Worm (Caenorhabditis elegans) whole organism, L1 larva: Measurements from ENCODE around the gene T09D3.3.

Experiments
- lsy-2 ChIP-seq, 2 experiments: fragments of 150-350 bp; optimal IDR thresholded peaks; 2 replicates each; lab custom pipeline; 2014; ENCODE audit warnings: missing biosample characterization in 2 of 2, missing genetic modification characterization in 2 of 2
- nhr-11 ChIP-seq: fragments of 150-350 bp; optimal IDR thresholded peaks from 2 replicates; lab custom pipeline; 2014; ENCODE audit warnings: missing biosample characterization, missing genetic modification characterization
- nhr-12 ChIP-seq: sonication (generic microtip); optimal IDR thresholded peaks from 2 replicates; lab custom pipeline; 2017; ENCODE audit warnings: missing biosample characterization, missing genetic modification characterization
- unc-98 ChIP-seq: fragments of 200-800 bp; sonication (Bioruptor generic); IDR thresholded peaks from 2 replicates; pipeline ENCODE4 v1.3.6; 2022; ENCODE audit warnings: missing genetic modification characterization, missing compliant biosample characterization
- zag-1 ChIP-seq: fragments of 150-350 bp; optimal IDR thresholded peaks from 2 replicates; lab custom pipeline; 2014; ENCODE audit warnings: missing biosample characterization, missing genetic modification characterization
- zip-4 ChIP-seq: fragments of 200-800 bp; sonication (Bioruptor generic); optimal IDR thresholded peaks from 2 replicates; lab custom pipeline; 2018; ENCODE audit warnings: mild to moderate bottlenecking, missing genetic modification characterization, moderate library complexity, missing compliant biosample characterization

DNA sequence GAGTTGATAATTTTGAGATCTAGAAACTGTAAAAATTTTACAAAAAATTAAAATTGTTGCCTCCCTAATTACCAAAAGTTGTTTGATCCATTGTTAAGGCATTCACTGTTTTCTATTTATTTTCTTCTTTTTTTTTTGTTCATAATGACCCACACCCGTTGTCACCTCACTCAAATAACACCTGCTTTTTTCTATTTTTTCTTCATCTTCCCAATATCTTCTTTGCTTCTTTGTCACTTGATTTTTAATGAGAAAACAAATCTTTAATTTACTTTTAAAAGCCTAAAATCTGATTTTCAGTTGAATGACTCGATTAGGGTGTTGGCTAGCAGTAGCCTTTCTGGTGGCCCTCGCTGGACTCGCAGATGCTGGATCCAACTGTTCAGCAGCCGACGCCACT lies 46.0 kb downstream of the T09D3.3 start, which contains the start of gene ncx-2:
- TF ChIP-seq zag-1 (tag; lab: Kevin White, UChicago) (no peak), zip-4 (no peak), nhr-11 (no peak), nhr-12 (no peak), lsy-2 (tag; optimal IDR thresholded peaks at IDR 0.05; lab: Kevin White, UChicago) (no peak), unc-98 (GFP tag; lab: Robert Waterston, UW) (no peak)
